Fruit fly (Drosophila melanogaster): ENCODE results near the gene CG33725.

Gene CG33725

dm6 chr3L:12490418-12491035 lies 8.1 kb downstream of the CG33725 start, which contains the start of gene CG10660 (continued):
- peak; percentile 80 for TF ChIP-seq lbe (GFP tag; optimal IDR thresholded peaks at IDR 0.05)
- no peak for TF ChIP-seq Sin3A (optimal IDR thresholded peaks at IDR 0.05)
- no peak for TF ChIP-seq YL-1 (GFP tag; optimal IDR thresholded peaks at IDR 0.05)
- peak; percentile 60; the same call in 1 of the 2 replicates for TF ChIP-seq CG11085 (GFP tag; IDR thresholded peaks at IDR 0.05)
- TF ChIP-seq CG1602 (GFP tag; optimal IDR thresholded peaks at IDR 0.05): peak; percentile 86
- peak; percentile 81 for TF ChIP-seq ind (GFP tag; optimal IDR thresholded peaks at IDR 0.05)
- TF ChIP-seq NC2β (GFP tag; optimal IDR thresholded peaks at IDR 0.05): peak; percentile 67
- peak; percentile 87 for TF ChIP-seq CoRest (tag; optimal IDR thresholded peaks at IDR 0.05)
- TF ChIP-seq CG4424 (GFP tag; optimal IDR thresholded peaks at IDR 0.05): peak; percentile 80
- no peak for TF ChIP-seq bigmax (GFP tag; optimal IDR thresholded peaks at IDR 0.05)
- TF ChIP-seq Six4 (GFP tag; optimal IDR thresholded peaks at IDR 0.05): peak; percentile 66
- TF ChIP-seq Ssrp (tag; optimal IDR thresholded peaks at IDR 0.05): peak; percentile 85
- TF ChIP-seq emc (GFP tag; optimal IDR thresholded peaks at IDR 0.05): no peak
- TF ChIP-seq shn (GFP tag; optimal IDR thresholded peaks at IDR 0.05): peak; percentile 22
- peak; percentile 67 for TF ChIP-seq CG18764 (GFP tag; optimal IDR thresholded peaks at IDR 0.05)
- TF ChIP-seq croc (GFP tag; conservative IDR thresholded peaks at IDR 0.05): peak; percentile 63
- TF ChIP-seq jigr1 (GFP tag; IDR thresholded peaks at IDR 0.05): peak; percentile 50; the same call in 1 of the 3 replicates
- peak; percentile 64 for TF ChIP-seq sqz (GFP tag; optimal IDR thresholded peaks at IDR 0.05)
- peak; percentile 94 for TF ChIP-seq dmrt99B (tag; optimal IDR thresholded peaks at IDR 0.05)
- TF ChIP-seq so (GFP tag; IDR thresholded peaks at IDR 0.05): peak; percentile 91
- TF ChIP-seq crol (GFP tag; IDR thresholded peaks at IDR 0.05): no peak
- TF ChIP-seq vfl (GFP tag; optimal IDR thresholded peaks at IDR 0.05): peak; percentile 11
- peak; percentile 77 for TF ChIP-seq CG2202 (tag; optimal IDR thresholded peaks at IDR 0.05)
- TF ChIP-seq HmgD (GFP tag; optimal IDR thresholded peaks at IDR 0.05): no peak
- peak; percentile 75 for TF ChIP-seq peb (GFP tag; IDR thresholded peaks at IDR 0.05)
- TF ChIP-seq HmgZ (tag; optimal IDR thresholded peaks at IDR 0.05): peak; percentile 86
- TF ChIP-seq zen (tag; optimal IDR thresholded peaks at IDR 0.05): peak; percentile 67
- TF ChIP-seq Hr39 (optimal IDR thresholded peaks at IDR 0.05): no peak
- peak; percentile 89 for TF ChIP-seq Hmr (GFP tag; optimal IDR thresholded peaks at IDR 0.05)
- no peak for TF ChIP-seq Doc3 (GFP tag; IDR thresholded peaks at IDR 0.05; ENCODE audit: partially characterized antibody)
- peak; percentile 93 for TF ChIP-seq Sox102F (GFP tag; optimal IDR thresholded peaks at IDR 0.05)
- TF ChIP-seq prd (optimal IDR thresholded peaks at IDR 0.05): no peak
- peak; percentile 87 for TF ChIP-seq prd (GFP tag; IDR thresholded peaks at IDR 0.05)
- TF ChIP-seq chif (GFP tag; optimal IDR thresholded peaks at IDR 0.05): peak; percentile 80 to 82
- TF ChIP-seq esg (GFP tag; conservative IDR thresholded peaks at IDR 0.05): peak; percentile 84
- peak; percentile 65 for TF ChIP-seq gsb (GFP tag; IDR thresholded peaks at IDR 0.05)
- peak; percentile 82 for TF ChIP-seq trem (tag; optimal IDR thresholded peaks at IDR 0.05)
- TF ChIP-seq CG1529 (GFP tag; optimal IDR thresholded peaks at IDR 0.05): peak; percentile 83
- no peak for TF ChIP-seq CG6791 (GFP tag; IDR thresholded peaks at IDR 0.05; ENCODE audit: partially characterized antibody)
- no peak for TF ChIP-seq Dfd (GFP tag; optimal IDR thresholded peaks at IDR 0.05)
- TF ChIP-seq CG18599 (GFP tag; optimal IDR thresholded peaks at IDR 0.05): peak; percentile 88
- peak; percentile 98 for TF ChIP-seq CG11696 (GFP tag; IDR thresholded peaks at IDR 0.05)
- peak; percentile 53 for TF ChIP-seq Atf-2 (GFP tag; optimal IDR thresholded peaks at IDR 0.05)
- no peak for TF ChIP-seq CG42726 (GFP tag; IDR thresholded peaks at IDR 0.05; ENCODE audit: partially characterized antibody)
- TF ChIP-seq CG1603 (tag; optimal IDR thresholded peaks at IDR 0.05): peak; percentile 96
- TF ChIP-seq CG32532 (GFP tag; IDR thresholded peaks at IDR 0.05): peak; percentile 79; the same call in 1 of the 2 replicates
- peak; percentile 38 for TF ChIP-seq CHES-1-like (GFP tag; optimal IDR thresholded peaks at IDR 0.05)
- no peak for TF ChIP-seq sr (GFP tag; IDR thresholded peaks at IDR 0.05)
- TF ChIP-seq fd3F (GFP tag; optimal IDR thresholded peaks at IDR 0.05): peak; percentile 76
- peak; percentile 54 for TF ChIP-seq NK7.1 (GFP tag; optimal IDR thresholded peaks at IDR 0.05)
- TF ChIP-seq ken (GFP tag; IDR thresholded peaks at IDR 0.05): peak; percentile 86
